ENCODE assay signal across 1 fruit fly cellular context in genomic region chr3R:26881121-26881895, dm6.
A peak's percentile ranks its signal among the peaks of the same experiment; 100 is the strongest.
TF ChIP-seq lines count a peak whose summit lies in the region.

Gene ro, minus strand, starts transcription at chr3R:26881171.
Gene T48, plus strand, starts transcription at chr3R:26881734.

TF ChIP-seq in whole organism, embryonic, 481 proteins besides CTCF, POLR2A, EP300 and RAD21 (continued from another document):
- TF ChIP-seq chif (GFP tag; optimal IDR thresholded peaks at IDR 0.05; lab: Kevin White, UChicago): peak; percentile 44 to 53
- no peak for TF ChIP-seq pan (optimal IDR thresholded peaks at IDR 0.05; lab: Kevin White, UChicago)
- peak in 1 of 2 experiments; percentile 14 for TF ChIP-seq pan (GFP tag; optimal IDR thresholded peaks at IDR 0.05 in 1 of 2, IDR thresholded peaks at IDR 0.05 in 1 of 2)
- TF ChIP-seq CG10209 (GFP tag; optimal IDR thresholded peaks at IDR 0.05; lab: Kevin White, UChicago): no peak
- no peak for TF ChIP-seq sc (optimal IDR thresholded peaks at IDR 0.05; lab: Kevin White, UChicago)
- no peak for TF ChIP-seq sc (GFP tag; optimal IDR thresholded peaks at IDR 0.05; lab: Kevin White, UChicago)
- TF ChIP-seq CG13775 (GFP tag; optimal IDR thresholded peaks at IDR 0.05; lab: Kevin White, UChicago): peak; percentile 54
- TF ChIP-seq MESR4 (GFP tag; optimal IDR thresholded peaks at IDR 0.05; lab: Kevin White, UChicago): peak; percentile 34
- peak; percentile 42 for TF ChIP-seq Deaf1 (tag; optimal IDR thresholded peaks at IDR 0.05; lab: Kevin White, UChicago)
- no peak for TF ChIP-seq fd102C (GFP tag; optimal IDR thresholded peaks at IDR 0.05; lab: Kevin White, UChicago)
- TF ChIP-seq Bteb2 (GFP tag; optimal IDR thresholded peaks at IDR 0.05; lab: Kevin White, UChicago): peak; percentile 36
- TF ChIP-seq Mes4 (GFP tag; optimal IDR thresholded peaks at IDR 0.05; lab: Kevin White, UChicago): peak; percentile 64
- peak; percentile 22 for TF ChIP-seq CG5245 (GFP tag; optimal IDR thresholded peaks at IDR 0.05; lab: Kevin White, UChicago)
- no peak for TF ChIP-seq Oli (tag; optimal IDR thresholded peaks at IDR 0.05; lab: Kevin White, UChicago)
- TF ChIP-seq Ssrp (tag; optimal IDR thresholded peaks at IDR 0.05; lab: Kevin White, UChicago): no peak
- peak; percentile 65 for TF ChIP-seq ftz-f1 (GFP tag; optimal IDR thresholded peaks at IDR 0.05; lab: Kevin White, UChicago)
